Worm (Caenorhabditis elegans) whole organism, early embryonic: ENCODE data around the gene nduf-9.

Source experiments
- B0310.2 ChIP-seq: sonication (generic microtip); optimal IDR thresholded peaks from 2 replicates; lab custom pipeline; 2016; ENCODE audit warnings: mild to moderate bottlenecking, missing genetic modification characterization, missing compliant biosample characterization
- ama-1 ChIP-seq: fragments of 150-350 bp; optimal IDR thresholded peaks from 2 replicates; lab custom pipeline; 2014
- ceh-36 ChIP-seq: sonication (generic microtip); optimal IDR thresholded peaks from 2 replicates; lab custom pipeline; 2016; ENCODE audit warnings: missing genetic modification characterization, inconsistent platforms, missing compliant biosample characterization
- flt-1 ChIP-seq: fragments of 200-800 bp; sonication (Bioruptor generic); IDR thresholded peaks from 2 replicates; pipeline ENCODE4 v1.3.6; 2022; ENCODE audit warnings: missing genetic modification characterization, missing compliant biosample characterization
- hmbx-1 ChIP-seq: sonication (generic microtip); optimal IDR thresholded peaks from 2 replicates; lab custom pipeline; 2016; ENCODE audit warnings: mild to moderate bottlenecking, missing genetic modification characterization, missing compliant biosample characterization
- scrt-1 ChIP-seq: fragments of 200-800 bp; sonication (Bioruptor generic); IDR thresholded peaks from 2 replicates; pipeline ENCODE4 v1.3.6; 2022; ENCODE audit warnings: missing genetic modification characterization, missing compliant biosample characterization
- tbx-37 ChIP-seq: fragments of 200-800 bp; sonication (Bioruptor generic); conservative IDR thresholded peaks from 2 replicates; pipeline ENCODE4 v1.3.6; 2022; ENCODE audit warnings: missing genetic modification reagents, missing genetic modification characterization, missing compliant biosample characterization

DNA sequence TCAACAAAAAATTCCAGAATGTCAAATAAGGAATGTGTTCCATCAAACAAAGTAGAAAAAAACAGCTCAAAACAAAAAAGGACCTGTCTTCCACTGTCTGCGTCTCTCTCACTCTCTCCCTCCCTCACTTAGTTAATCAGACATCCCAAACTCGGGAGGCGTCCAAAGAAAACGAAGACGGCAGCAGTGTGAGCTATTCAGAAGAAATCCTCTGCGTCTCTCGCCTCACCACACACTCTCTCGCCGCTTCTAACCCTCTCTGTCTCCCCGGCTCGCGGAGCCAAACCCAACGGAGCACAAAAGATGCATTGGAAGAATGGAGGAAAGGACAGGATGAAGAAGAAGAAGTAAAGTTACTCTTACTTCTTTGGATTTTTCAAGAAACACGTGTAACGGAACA is 28.1 kb downstream of the nduf-9 start:
- TF ChIP-seq B0310.2 (tag; lab: Kevin White, UChicago), result no peak
- TF ChIP-seq tbx-37, result no peak
- TF ChIP-seq scrt-1, result no peak
- TF ChIP-seq ama-1 (lab: Kevin White, UChicago), result no peak
- TF ChIP-seq flt-1 (GFP tag; lab: Robert Waterston, UW), result no peak
- no peak for TF ChIP-seq hmbx-1 (tag; lab: Kevin White, UChicago)
- no peak for TF ChIP-seq ceh-36
